Worm (Caenorhabditis elegans): ENCODE measurements around the gene nuo-3.

ce11 chrIV:14806903-14807302 is 9.6 kb upstream of the nuo-3 start, which contains the start of gene oig-5:
- TF ChIP-seq zfh-2 (GFP tag; conservative IDR thresholded peaks at IDR 0.05) (no peak), madf-8 (GFP tag; conservative IDR thresholded peaks at IDR 0.05) (no peak), unc-62 (GFP tag; optimal IDR thresholded peaks at IDR 0.05) (no peak)
